Comparison of ENCODE assay signal across 5 fruit fly cellular contexts in the genomic region with DNA sequence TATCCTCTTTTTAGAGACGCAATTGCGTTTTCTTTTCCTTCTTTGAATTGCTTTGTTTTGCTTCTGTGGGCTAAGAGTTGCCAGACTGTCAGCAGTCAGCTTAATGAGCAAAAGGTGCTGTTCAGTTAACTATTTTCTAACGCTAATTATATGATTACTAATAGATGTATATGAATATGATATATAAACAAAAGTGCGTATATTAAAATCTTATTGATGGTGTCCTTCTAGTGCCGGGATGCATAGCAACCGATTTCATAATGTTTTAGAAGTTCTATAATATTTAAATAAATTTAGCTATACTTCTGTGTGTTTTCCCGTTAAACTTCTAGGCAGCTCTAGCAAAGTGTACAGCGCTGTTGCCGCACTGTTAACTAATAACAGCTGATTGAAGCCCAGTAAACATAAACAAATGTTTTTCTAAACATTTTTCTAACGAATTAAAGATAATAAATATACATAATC.
TF ChIP-seq lines count a peak whose summit lies in the region.

Gene Kaz, minus strand, starts transcription at position 73 of the 465 bp plus-strand sequence.
Gene CG43273, plus strand, starts transcription at position 415 of the 465 bp plus-strand sequence.

- no peak for TF ChIP-seq CTCF in whole organism, embryonic (GFP tag; optimal IDR thresholded peaks at IDR 0.05; lab: Kevin White, UChicago)

TF ChIP-seq in whole organism, adult, 20 proteins besides CTCF, POLR2A, EP300 and RAD21 (continues in another document):
- TF ChIP-seq cic (GFP tag; optimal IDR thresholded peaks at IDR 0.05; lab: Kevin White, UChicago) (no peak), ovo (GFP tag; optimal IDR thresholded peaks at IDR 0.05; lab: Kevin White, UChicago) (peak; percentile 46), pad (GFP tag; optimal IDR thresholded peaks at IDR 0.05; lab: Kevin White, UChicago) (peak; percentile 36), CG14711 (tag; optimal IDR thresholded peaks at IDR 0.05; lab: Kevin White, UChicago) (peak; percentile 67), bab1 (GFP tag; optimal IDR thresholded peaks at IDR 0.05; lab: Kevin White, UChicago) (peak; percentile 76), CG5204 (GFP tag; optimal IDR thresholded peaks at IDR 0.05; lab: Kevin White, UChicago) (peak; percentile 40), CG7101 (tag; optimal IDR thresholded peaks at IDR 0.05; lab: Kevin White, UChicago) (peak; percentile 67), Mnt (GFP tag; optimal IDR thresholded peaks at IDR 0.05; lab: Kevin White, UChicago) (peak; percentile 25), CG11617 (GFP tag; optimal IDR thresholded peaks at IDR 0.05; lab: Kevin White, UChicago) (peak; percentile 54), cnc (optimal IDR thresholded peaks at IDR 0.05; lab: Kevin White, UChicago) (no peak), CG12768 (GFP tag; optimal IDR thresholded peaks at IDR 0.05; lab: Kevin White, UChicago) (no peak), toe (GFP tag; optimal IDR thresholded peaks at IDR 0.05; lab: Kevin White, UChicago) (peak; percentile 71), Hr96 (GFP tag; optimal IDR thresholded peaks at IDR 0.05; lab: Kevin White, UChicago) (no peak), CG1620 (GFP tag; optimal IDR thresholded peaks at IDR 0.05; lab: Kevin White, UChicago) (peak; percentile 67), kay (GFP tag; lab: Kevin White, UChicago; ENCODE audit: borderline replicate concordance) (peak; percentile 62), CG33017 (tag; optimal IDR thresholded peaks at IDR 0.05; lab: Kevin White, UChicago) (peak; percentile 37), tj (GFP tag; optimal IDR thresholded peaks at IDR 0.05; lab: Kevin White, UChicago) (peak; percentile 35)

TF ChIP-seq in whole organism, embryonic, 481 proteins besides CTCF, POLR2A, EP300 and RAD21 (continues in another document):
- TF ChIP-seq crp (GFP tag; optimal IDR thresholded peaks at IDR 0.05; lab: Kevin White, UChicago): peak; percentile 34 to 89
- TF ChIP-seq dimm (GFP tag; IDR thresholded peaks at IDR 0.05; lab: Robert Waterston, UW): no peak
- TF ChIP-seq CG4424 (GFP tag; optimal IDR thresholded peaks at IDR 0.05; lab: Kevin White, UChicago): peak; percentile 51
- peak; percentile 81 for TF ChIP-seq CG12391 (tag; optimal IDR thresholded peaks at IDR 0.05; lab: Kevin White, UChicago)
- TF ChIP-seq twi (tag; optimal IDR thresholded peaks at IDR 0.05; lab: Kevin White, UChicago): no peak
- peak; percentile 36 for TF ChIP-seq Mad (GFP tag; optimal IDR thresholded peaks at IDR 0.05; lab: Kevin White, UChicago)
- peak; percentile 73 for TF ChIP-seq lilli (GFP tag; optimal IDR thresholded peaks at IDR 0.05; lab: Kevin White, UChicago)
- peak; percentile 12; the same call in 1 of the 3 replicates for TF ChIP-seq Aef1 (GFP tag; IDR thresholded peaks at IDR 0.05; lab: Robert Waterston, UW)
- TF ChIP-seq tna (GFP tag; IDR thresholded peaks at IDR 0.05; lab: Robert Waterston, UW; ENCODE audit: partially characterized antibody): no peak
- TF ChIP-seq CG4820 (GFP tag; optimal IDR thresholded peaks at IDR 0.05; lab: Kevin White, UChicago): peak; percentile 42
- no peak for TF ChIP-seq CG14441 (GFP tag; IDR thresholded peaks at IDR 0.05; lab: Robert Waterston, UW)
- TF ChIP-seq CG12659 (GFP tag; optimal IDR thresholded peaks at IDR 0.05; lab: Kevin White, UChicago): peak; percentile 68
- peak; percentile 22 for TF ChIP-seq CG1233 (GFP tag; optimal IDR thresholded peaks at IDR 0.05; lab: Kevin White, UChicago)
- TF ChIP-seq CG15514 (GFP tag; optimal IDR thresholded peaks at IDR 0.05; lab: Kevin White, UChicago): peak; percentile 37
- no peak for TF ChIP-seq CG13123 (GFP tag; optimal IDR thresholded peaks at IDR 0.05; lab: Kevin White, UChicago)
- TF ChIP-seq kay (GFP tag; optimal IDR thresholded peaks at IDR 0.05; lab: Kevin White, UChicago): peak; percentile 26
- TF ChIP-seq pum (GFP tag; optimal IDR thresholded peaks at IDR 0.05; lab: Kevin White, UChicago): peak; percentile 0

TF ChIP-seq in whole organism, prepupa, 60 proteins besides CTCF, POLR2A, EP300 and RAD21 (continues in another document):
- TF ChIP-seq CG10631 (GFP tag; optimal IDR thresholded peaks at IDR 0.05; lab: Kevin White, UChicago) (peak; percentile 66), Blimp-1 (GFP tag; optimal IDR thresholded peaks at IDR 0.05; lab: Kevin White, UChicago) (no peak), CG3919 (GFP tag; optimal IDR thresholded peaks at IDR 0.05; lab: Kevin White, UChicago) (no peak), fkh (GFP tag; optimal IDR thresholded peaks at IDR 0.05; lab: Kevin White, UChicago) (no peak), Eip78C (GFP tag; lab: Kevin White, UChicago) (peak; percentile 89), Lpt (GFP tag; optimal IDR thresholded peaks at IDR 0.05; lab: Kevin White, UChicago) (no peak), acj6 (GFP tag; optimal IDR thresholded peaks at IDR 0.05; lab: Kevin White, UChicago) (peak; percentile 64), Eip75B (GFP tag; optimal IDR thresholded peaks at IDR 0.05; lab: Kevin White, UChicago) (no peak), Sox14 (GFP tag; optimal IDR thresholded peaks at IDR 0.05; lab: Kevin White, UChicago) (peak; percentile 74), CG1621 (tag; optimal IDR thresholded peaks at IDR 0.05; lab: Kevin White, UChicago) (no peak), fd59A (GFP tag; optimal IDR thresholded peaks at IDR 0.05; lab: Kevin White, UChicago) (peak; percentile 6), Hr39 (GFP tag; optimal IDR thresholded peaks at IDR 0.05; lab: Kevin White, UChicago) (peak; percentile 26), Ets21C (GFP tag; optimal IDR thresholded peaks at IDR 0.05; lab: Kevin White, UChicago) (peak; percentile 36), Sox15 (GFP tag; optimal IDR thresholded peaks at IDR 0.05; lab: Kevin White, UChicago) (peak; percentile 24), lz (GFP tag; optimal IDR thresholded peaks at IDR 0.05; lab: Kevin White, UChicago) (peak; percentile 60), topi (GFP tag; optimal IDR thresholded peaks at IDR 0.05; lab: Kevin White, UChicago) (peak; percentile 30), CG11762 (GFP tag; optimal IDR thresholded peaks at IDR 0.05; lab: Kevin White, UChicago; ENCODE audit: insufficient read depth) (no peak), svp (GFP tag; lab: Kevin White, UChicago) (peak; percentile 68), CG16779 (tag; optimal IDR thresholded peaks at IDR 0.05; lab: Kevin White, UChicago) (no peak)

TF ChIP-seq in whole organism, pupa, 21 proteins besides CTCF, POLR2A, EP300 and RAD21:
- peak; percentile 14; the same call in 1 of the 2 replicates for TF ChIP-seq CG32121 (GFP tag; IDR thresholded peaks at IDR 0.05; lab: Robert Waterston, UW)
- no peak for TF ChIP-seq CG13204 (GFP tag; optimal IDR thresholded peaks at IDR 0.05; lab: Kevin White, UChicago)
- TF ChIP-seq CG4496 (GFP tag; IDR thresholded peaks at IDR 0.05; lab: Robert Waterston, UW): peak; percentile 52; the same call in 1 of the 3 replicates

TF ChIP-seq in whole organism, wandering third instar larva, 38 proteins besides CTCF, POLR2A, EP300 and RAD21:
- TF ChIP-seq N (GFP tag; optimal IDR thresholded peaks at IDR 0.05; lab: Kevin White, UChicago): no peak
- TF ChIP-seq usp (GFP tag; optimal IDR thresholded peaks at IDR 0.05; lab: Kevin White, UChicago): no peak
- peak; percentile 75 for TF ChIP-seq psq (GFP tag; optimal IDR thresholded peaks at IDR 0.05; lab: Kevin White, UChicago)
- peak; percentile 49 for TF ChIP-seq OdsH (GFP tag; optimal IDR thresholded peaks at IDR 0.05; lab: Kevin White, UChicago)
- TF ChIP-seq HLH106 (tag; optimal IDR thresholded peaks at IDR 0.05; lab: Kevin White, UChicago): peak; percentile 81
- peak; percentile 15 for TF ChIP-seq sv (GFP tag; optimal IDR thresholded peaks at IDR 0.05; lab: Kevin White, UChicago)
- TF ChIP-seq Dfd (GFP tag; optimal IDR thresholded peaks at IDR 0.05; lab: Kevin White, UChicago): no peak
- TF ChIP-seq Sp1 (GFP tag; optimal IDR thresholded peaks at IDR 0.05; lab: Kevin White, UChicago): no peak
- TF ChIP-seq Jra (GFP tag; optimal IDR thresholded peaks at IDR 0.05; lab: Kevin White, UChicago): no peak
- no peak for TF ChIP-seq lola (GFP tag; optimal IDR thresholded peaks at IDR 0.05; lab: Kevin White, UChicago)
- TF ChIP-seq Myc (optimal IDR thresholded peaks at IDR 0.05; lab: Kevin White, UChicago): peak; percentile 99
- no peak for TF ChIP-seq GATAd (GFP tag; optimal IDR thresholded peaks at IDR 0.05; lab: Kevin White, UChicago)
- TF ChIP-seq pan (optimal IDR thresholded peaks at IDR 0.05; lab: Kevin White, UChicago): no peak
- no peak for TF ChIP-seq Vsx2 (GFP tag; optimal IDR thresholded peaks at IDR 0.05; lab: Kevin White, UChicago; ENCODE audit: partially characterized antibody)
- TF ChIP-seq ey (GFP tag; optimal IDR thresholded peaks at IDR 0.05; lab: Kevin White, UChicago): peak; percentile 42
- peak; percentile 78 for TF ChIP-seq woc (GFP tag; optimal IDR thresholded peaks at IDR 0.05; lab: Kevin White, UChicago)
- peak; percentile 64 for TF ChIP-seq CG9705 (GFP tag; optimal IDR thresholded peaks at IDR 0.05; lab: Kevin White, UChicago)
- TF ChIP-seq CG32264 (GFP tag; optimal IDR thresholded peaks at IDR 0.05; lab: Kevin White, UChicago): no peak
- no peak for TF ChIP-seq tai (GFP tag; optimal IDR thresholded peaks at IDR 0.05; lab: Kevin White, UChicago)
- no peak for TF ChIP-seq Hr78 (GFP tag; optimal IDR thresholded peaks at IDR 0.05; lab: Kevin White, UChicago)
- peak in 1 of 2 experiments; percentile 68 for TF ChIP-seq foxo (GFP tag; optimal IDR thresholded peaks at IDR 0.05; lab: Kevin White, UChicago)
- peak; percentile 68 for TF ChIP-seq sage (GFP tag; optimal IDR thresholded peaks at IDR 0.05; lab: Kevin White, UChicago)
- TF ChIP-seq Hnf4 (GFP tag; optimal IDR thresholded peaks at IDR 0.05; lab: Kevin White, UChicago): no peak
- no peak for TF ChIP-seq dsf (GFP tag; optimal IDR thresholded peaks at IDR 0.05; lab: Kevin White, UChicago; ENCODE audit: borderline replicate concordance)
- TF ChIP-seq Mio (GFP tag; optimal IDR thresholded peaks at IDR 0.05; lab: Kevin White, UChicago): no peak
- no peak for TF ChIP-seq h (GFP tag; optimal IDR thresholded peaks at IDR 0.05; lab: Kevin White, UChicago)
- no peak for TF ChIP-seq dl (GFP tag; optimal IDR thresholded peaks at IDR 0.05; lab: Kevin White, UChicago; ENCODE audit: insufficient read depth in 1 of 2, partially characterized antibody in 2 of 2)
